Fruit fly (Drosophila melanogaster): Measurements from ENCODE around the gene CG7556.
A peak's percentile ranks its signal among the peaks of the same experiment; 100 is the strongest.

Gene CG7556

dm6 chrX:19179696-19180255 is at the start of gene CG7556, which contains the start of gene CG7453:
Gene CG7556, minus strand, starts transcription at chrX:19179830.
Gene CG7453, plus strand, starts transcription at chrX:19180173.
- TF ChIP-seq EcR (GFP tag; optimal IDR thresholded peaks at IDR 0.05) (no peak), CG8478 (optimal IDR thresholded peaks at IDR 0.05) (no peak), Dll (optimal IDR thresholded peaks at IDR 0.05) (no peak), usp (GFP tag; optimal IDR thresholded peaks at IDR 0.05) (no peak), psq (optimal IDR thresholded peaks at IDR 0.05) (no peak), pan (optimal IDR thresholded peaks at IDR 0.05) (no peak)

- TF ChIP-seq psq (optimal IDR thresholded peaks at IDR 0.05), result no peak
- TF ChIP-seq EcR (GFP tag; optimal IDR thresholded peaks at IDR 0.05), result no peak
- no peak for TF ChIP-seq CG8478 (optimal IDR thresholded peaks at IDR 0.05)
- TF ChIP-seq pan (optimal IDR thresholded peaks at IDR 0.05), result no peak
- no peak for TF ChIP-seq usp (GFP tag; optimal IDR thresholded peaks at IDR 0.05)
- TF ChIP-seq Dll (optimal IDR thresholded peaks at IDR 0.05), result no peak
These were observed 45.6 kb upstream of the CG7556 start for dm6 chrX:19225304-19225640.

dm6 chrX:19224580-19225303 is 45.1 kb upstream of the CG7556 start:
- TF ChIP-seq Dll (optimal IDR thresholded peaks at IDR 0.05), result no peak
- TF ChIP-seq CG8478 (optimal IDR thresholded peaks at IDR 0.05), result no peak
- no peak for TF ChIP-seq EcR (GFP tag; optimal IDR thresholded peaks at IDR 0.05)
- no peak for TF ChIP-seq pan (optimal IDR thresholded peaks at IDR 0.05)
- TF ChIP-seq usp (GFP tag; optimal IDR thresholded peaks at IDR 0.05), result no peak
- TF ChIP-seq psq (optimal IDR thresholded peaks at IDR 0.05), result no peak

- TF ChIP-seq CG8478 (optimal IDR thresholded peaks at IDR 0.05), result no peak
- TF ChIP-seq Dll (optimal IDR thresholded peaks at IDR 0.05), result no peak
- no peak for TF ChIP-seq EcR (GFP tag; optimal IDR thresholded peaks at IDR 0.05)
- TF ChIP-seq usp (GFP tag; optimal IDR thresholded peaks at IDR 0.05), result no peak
- no peak for TF ChIP-seq psq (optimal IDR thresholded peaks at IDR 0.05)
- TF ChIP-seq pan (optimal IDR thresholded peaks at IDR 0.05), result no peak
These were observed 41.4 kb upstream of the CG7556 start for dm6 chrX:19220963-19221572.

dm6 chrX:19220415-19220814 is 40.8 kb upstream of the CG7556 start, which contains the start of gene CG7884:
Gene CG7884, plus strand, starts transcription at chrX:19220622.
- TF ChIP-seq psq (optimal IDR thresholded peaks at IDR 0.05), result no peak
- TF ChIP-seq Dll (optimal IDR thresholded peaks at IDR 0.05), result peak; percentile 76

dm6 chrX:19216671-19217070 is 37.0 kb upstream of the CG7556 start:
- TF ChIP-seq psq (optimal IDR thresholded peaks at IDR 0.05) (no peak), CG8478 (optimal IDR thresholded peaks at IDR 0.05) (no peak), EcR (GFP tag; optimal IDR thresholded peaks at IDR 0.05) (no peak), Dll (optimal IDR thresholded peaks at IDR 0.05) (no peak), usp (GFP tag; optimal IDR thresholded peaks at IDR 0.05) (no peak), pan (optimal IDR thresholded peaks at IDR 0.05) (no peak)

- TF ChIP-seq EcR (GFP tag; optimal IDR thresholded peaks at IDR 0.05) (no peak), Dll (optimal IDR thresholded peaks at IDR 0.05) (no peak), pan (optimal IDR thresholded peaks at IDR 0.05) (no peak), usp (GFP tag; optimal IDR thresholded peaks at IDR 0.05) (no peak), psq (optimal IDR thresholded peaks at IDR 0.05) (no peak), CG8478 (optimal IDR thresholded peaks at IDR 0.05) (no peak)
These were observed 35.6 kb upstream of the CG7556 start, which contains the start of gene Muc18B for dm6 chrX:19215215-19215614. Gene Muc18B, plus strand, starts transcription at chrX:19215515.

- TF ChIP-seq CG8478 (optimal IDR thresholded peaks at IDR 0.05) (no peak), usp (GFP tag; optimal IDR thresholded peaks at IDR 0.05) (no peak), EcR (GFP tag; optimal IDR thresholded peaks at IDR 0.05) (no peak), psq (optimal IDR thresholded peaks at IDR 0.05) (no peak), pan (optimal IDR thresholded peaks at IDR 0.05) (no peak)
These were observed 33.3 kb upstream of the CG7556 start, which contains the start of gene Mur18B for dm6 chrX:19212954-19213353. Gene Mur18B, plus strand, starts transcription at chrX:19213254.

dm6 chrX:19211982-19212381 is 32.4 kb upstream of the CG7556 start, which contains the start of gene CG14195:
Gene CG14195, minus strand, starts transcription at chrX:19212082.
- no peak for TF ChIP-seq Dll (optimal IDR thresholded peaks at IDR 0.05)
- no peak for TF ChIP-seq EcR (GFP tag; optimal IDR thresholded peaks at IDR 0.05)

- no peak for TF ChIP-seq psq (optimal IDR thresholded peaks at IDR 0.05)
- no peak for TF ChIP-seq usp (GFP tag; optimal IDR thresholded peaks at IDR 0.05)
- TF ChIP-seq EcR (GFP tag; optimal IDR thresholded peaks at IDR 0.05), result no peak
- TF ChIP-seq Dll (optimal IDR thresholded peaks at IDR 0.05), result no peak
- TF ChIP-seq CG8478 (optimal IDR thresholded peaks at IDR 0.05), result no peak
- no peak for TF ChIP-seq pan (optimal IDR thresholded peaks at IDR 0.05)
These were observed 28.4 kb upstream of the CG7556 start, which contains the start of gene Ulp1 for dm6 chrX:19208014-19208413. Gene Ulp1, minus strand, starts transcription at chrX:19208187.

- no peak for TF ChIP-seq Dll (optimal IDR thresholded peaks at IDR 0.05)
- TF ChIP-seq CG8478 (optimal IDR thresholded peaks at IDR 0.05), result no peak
- no peak for TF ChIP-seq EcR (GFP tag; optimal IDR thresholded peaks at IDR 0.05)
- no peak for TF ChIP-seq usp (GFP tag; optimal IDR thresholded peaks at IDR 0.05)
- no peak for TF ChIP-seq pan (optimal IDR thresholded peaks at IDR 0.05)
- TF ChIP-seq psq (optimal IDR thresholded peaks at IDR 0.05), result no peak
These were observed 22.0 kb upstream of the CG7556 start, which contains the start of gene CG7990 for dm6 chrX:19201630-19202029. Gene CG7990, minus strand, starts transcription at chrX:19201979.

- TF ChIP-seq usp (GFP tag; optimal IDR thresholded peaks at IDR 0.05), result no peak
- TF ChIP-seq pan (optimal IDR thresholded peaks at IDR 0.05), result no peak
- no peak for TF ChIP-seq EcR (GFP tag; optimal IDR thresholded peaks at IDR 0.05)
- TF ChIP-seq psq (optimal IDR thresholded peaks at IDR 0.05), result no peak
These were observed 13.7 kb upstream of the CG7556 start, which contains the start of the genes CG7914 and CG14194 for dm6 chrX:19193336-19193735. Gene CG7914, minus strand, starts transcription at chrX:19193448. Gene CG14194, plus strand, starts transcription at chrX:19193555.
